Fruit fly (Drosophila melanogaster): ENCODE measurements around the gene CG13737.
A peak's percentile ranks its signal among the peaks of the same experiment; 100 is the strongest.

The CG13737 gene

dm6 chr3L:13912777-13913176 is 34.0 kb downstream of the CG13737 start (continued):
- no peak for TF ChIP-seq peb (GFP tag; IDR thresholded peaks at IDR 0.05)
- no peak for TF ChIP-seq fd64A (GFP tag; optimal IDR thresholded peaks at IDR 0.05)
- TF ChIP-seq dm (GFP tag; optimal IDR thresholded peaks at IDR 0.05), result no peak
- no peak for TF ChIP-seq CG42726 (GFP tag; IDR thresholded peaks at IDR 0.05; ENCODE audit: partially characterized antibody)
- no peak for TF ChIP-seq CG33213 (GFP tag; optimal IDR thresholded peaks at IDR 0.05)
- TF ChIP-seq mam (GFP tag; optimal IDR thresholded peaks at IDR 0.05), result no peak
- no peak for TF ChIP-seq Drgx (GFP tag; IDR thresholded peaks at IDR 0.05)
- TF ChIP-seq CG16863 (GFP tag; optimal IDR thresholded peaks at IDR 0.05), result no peak
- TF ChIP-seq CG17385 (GFP tag; optimal IDR thresholded peaks at IDR 0.05), result no peak
- peak; percentile 32 for TF ChIP-seq CG6765 (GFP tag; optimal IDR thresholded peaks at IDR 0.05)
- no peak for TF ChIP-seq Usf (GFP tag; optimal IDR thresholded peaks at IDR 0.05)
- TF ChIP-seq CG10321 (GFP tag; IDR thresholded peaks at IDR 0.05), result no peak
- no peak for TF ChIP-seq HLHmδ (GFP tag; optimal IDR thresholded peaks at IDR 0.05)
- TF ChIP-seq CG16813 (GFP tag; IDR thresholded peaks at IDR 0.05; ENCODE audit: partially characterized antibody), result no peak
- TF ChIP-seq lola (GFP tag; optimal IDR thresholded peaks at IDR 0.05), result no peak
- no peak for TF ChIP-seq CG17612 (GFP tag; IDR thresholded peaks at IDR 0.05)
- no peak for TF ChIP-seq CG8281 (tag; optimal IDR thresholded peaks at IDR 0.05)
- no peak for TF ChIP-seq ac (GFP tag; optimal IDR thresholded peaks at IDR 0.05)
- TF ChIP-seq klu (GFP tag; IDR thresholded peaks at IDR 0.05), result no peak
- no peak for TF ChIP-seq CG31388 (GFP tag; optimal IDR thresholded peaks at IDR 0.05)
- no peak for TF ChIP-seq CG7928 (GFP tag; optimal IDR thresholded peaks at IDR 0.05)
- TF ChIP-seq ATbp (GFP tag; optimal IDR thresholded peaks at IDR 0.05), result no peak
- no peak for TF ChIP-seq Lhr (GFP tag; optimal IDR thresholded peaks at IDR 0.05)
- TF ChIP-seq CG33557 (GFP tag; optimal IDR thresholded peaks at IDR 0.05), result no peak
- no peak for TF ChIP-seq kay (GFP tag; optimal IDR thresholded peaks at IDR 0.05)
- TF ChIP-seq Max (GFP tag; optimal IDR thresholded peaks at IDR 0.05), result no peak
- peak; percentile 37 for TF ChIP-seq CG6813 (GFP tag; optimal IDR thresholded peaks at IDR 0.05)
- no peak for TF ChIP-seq CG2199 (GFP tag; IDR thresholded peaks at IDR 0.05)
- TF ChIP-seq mld (GFP tag; IDR thresholded peaks at IDR 0.05; ENCODE audit: partially characterized antibody), result no peak
- TF ChIP-seq HLH3B (GFP tag; IDR thresholded peaks at IDR 0.05), result no peak
- no peak for TF ChIP-seq CG18476 (GFP tag; optimal IDR thresholded peaks at IDR 0.05)
- no peak for TF ChIP-seq CG11085 (GFP tag; IDR thresholded peaks at IDR 0.05)
- no peak for TF ChIP-seq vnd (GFP tag; IDR thresholded peaks at IDR 0.05; ENCODE audit: partially characterized antibody)
- peak; percentile 58 for TF ChIP-seq CG10543 (GFP tag; optimal IDR thresholded peaks at IDR 0.05)
- TF ChIP-seq seq (GFP tag; IDR thresholded peaks at IDR 0.05), result peak; percentile 61; the same call in 1 of the 2 replicates
- TF ChIP-seq CG32767 (GFP tag; IDR thresholded peaks at IDR 0.05), result no peak
- TF ChIP-seq Sox102F (GFP tag; optimal IDR thresholded peaks at IDR 0.05), result no peak
- TF ChIP-seq unpg (GFP tag; optimal IDR thresholded peaks at IDR 0.05), result no peak
- TF ChIP-seq cato (GFP tag; optimal IDR thresholded peaks at IDR 0.05; ENCODE audit: borderline replicate concordance), result no peak
- no peak for TF ChIP-seq CG2129 (GFP tag; IDR thresholded peaks at IDR 0.05; ENCODE audit: partially characterized antibody)
- TF ChIP-seq BtbVII (GFP tag; optimal IDR thresholded peaks at IDR 0.05), result peak; percentile 57
- no peak for TF ChIP-seq CG13424 (tag; optimal IDR thresholded peaks at IDR 0.05)
- no peak for TF ChIP-seq Mrtf (GFP tag; IDR thresholded peaks at IDR 0.05)
- peak; percentile 44 for TF ChIP-seq PHDP (tag; optimal IDR thresholded peaks at IDR 0.05)
- no peak for TF ChIP-seq Dad (GFP tag; optimal IDR thresholded peaks at IDR 0.05)
- TF ChIP-seq ems (GFP tag; optimal IDR thresholded peaks at IDR 0.05), result no peak
- no peak for TF ChIP-seq Dek (tag; optimal IDR thresholded peaks at IDR 0.05)
- TF ChIP-seq Meics (GFP tag; optimal IDR thresholded peaks at IDR 0.05), result peak; percentile 31
- TF ChIP-seq chn (GFP tag; optimal IDR thresholded peaks at IDR 0.05), result no peak
- no peak for TF ChIP-seq CG9609 (GFP tag; optimal IDR thresholded peaks at IDR 0.05)
